Fruit fly (Drosophila melanogaster): Measurements from ENCODE around the gene CG31676.
A peak's percentile ranks its signal among the peaks of the same experiment; 100 is the strongest.

CG31676 gene

DNA sequence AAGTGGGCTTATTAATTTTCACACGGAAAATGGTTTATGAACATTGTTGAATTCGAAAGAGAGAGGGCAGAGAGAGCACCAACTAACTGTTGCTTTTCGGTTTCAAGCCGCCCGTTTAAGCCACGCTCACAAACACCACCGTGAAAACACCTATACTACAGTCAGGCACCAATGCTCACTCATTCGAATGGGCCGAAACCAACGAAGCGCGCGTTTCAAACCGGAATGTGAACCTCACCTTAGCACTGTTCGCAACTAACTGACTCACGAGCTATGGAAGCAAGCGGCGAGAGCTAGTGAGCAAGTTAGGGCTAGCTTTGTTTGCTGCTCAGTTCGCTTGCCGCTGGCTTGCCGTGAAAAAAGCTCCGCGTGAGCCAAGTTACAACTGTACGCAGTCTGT, 46.7 kb upstream of the CG31676 start (continued):
- TF ChIP-seq h (optimal IDR thresholded peaks at IDR 0.05) (no peak), BEAF-32 (GFP tag; optimal IDR thresholded peaks at IDR 0.05) (peak; percentile 31), CG42726 (GFP tag; IDR thresholded peaks at IDR 0.05; ENCODE audit: partially characterized antibody) (peak; percentile 41; the same call in 1 of the 2 replicates), CG7745 (tag; optimal IDR thresholded peaks at IDR 0.05) (no peak), CG15514 (GFP tag; optimal IDR thresholded peaks at IDR 0.05) (peak; percentile 60), Abd-B (GFP tag; optimal IDR thresholded peaks at IDR 0.05) (no peak), ac (GFP tag; optimal IDR thresholded peaks at IDR 0.05) (no peak), CG12071 (GFP tag; optimal IDR thresholded peaks at IDR 0.05) (peak; percentile 30), kay (GFP tag; optimal IDR thresholded peaks at IDR 0.05) (peak; percentile 47), CG10321 (GFP tag; IDR thresholded peaks at IDR 0.05) (no peak), Ets65A (GFP tag) (no peak), Optix (GFP tag; IDR thresholded peaks at IDR 0.05) (no peak), slou (GFP tag; optimal IDR thresholded peaks at IDR 0.05) (no peak), lov (optimal IDR thresholded peaks at IDR 0.05) (no peak), lov (GFP tag; IDR thresholded peaks at IDR 0.05) (no peak), CG6813 (GFP tag; optimal IDR thresholded peaks at IDR 0.05) (no peak), CG12299 (tag; optimal IDR thresholded peaks at IDR 0.05) (peak; percentile 13), YL-1 (GFP tag; optimal IDR thresholded peaks at IDR 0.05) (no peak), CG3847 (GFP tag; IDR thresholded peaks at IDR 0.05) (no peak), CG8290 (GFP tag; optimal IDR thresholded peaks at IDR 0.05) (no peak), CG8290 (tag; optimal IDR thresholded peaks at IDR 0.05) (peak in 1 of 2 experiments; percentile 60), Tbp (GFP tag; optimal IDR thresholded peaks at IDR 0.05) (no peak), CG4282 (GFP tag; optimal IDR thresholded peaks at IDR 0.05) (no peak), E2f2 (GFP tag; IDR thresholded peaks at IDR 0.05) (no peak), Nf-YC (tag; optimal IDR thresholded peaks at IDR 0.05) (no peak), Adf1 (GFP tag; IDR thresholded peaks at IDR 0.05) (no peak; the same call in 1 of the 2 replicates), btn (GFP tag; optimal IDR thresholded peaks at IDR 0.05) (no peak), vnd (GFP tag; IDR thresholded peaks at IDR 0.05; ENCODE audit: partially characterized antibody) (no peak), oc (tag; optimal IDR thresholded peaks at IDR 0.05) (peak; percentile 28), CG6791 (GFP tag; IDR thresholded peaks at IDR 0.05; ENCODE audit: partially characterized antibody) (no peak), Hey (tag; optimal IDR thresholded peaks at IDR 0.05) (no peak), CG10267 (tag; optimal IDR thresholded peaks at IDR 0.05) (no peak), NC2α (GFP tag; optimal IDR thresholded peaks at IDR 0.05) (no peak), D19B (GFP tag; optimal IDR thresholded peaks at IDR 0.05) (no peak), fu2 (GFP tag; optimal IDR thresholded peaks at IDR 0.05) (no peak), CG3726 (GFP tag; IDR thresholded peaks at IDR 0.05) (no peak), CG12391 (tag; optimal IDR thresholded peaks at IDR 0.05) (no peak), Hr51 (GFP tag; optimal IDR thresholded peaks at IDR 0.05) (peak in 1 of 2 experiments; percentile 2), CG11085 (GFP tag; IDR thresholded peaks at IDR 0.05) (no peak), MTF-1 (GFP tag; optimal IDR thresholded peaks at IDR 0.05; ENCODE audit: borderline replicate concordance) (no peak), ind (GFP tag; optimal IDR thresholded peaks at IDR 0.05) (no peak), Spps (tag; optimal IDR thresholded peaks at IDR 0.05) (no peak), Med (GFP tag) (peak; percentile 93), CG10959 (GFP tag; IDR thresholded peaks at IDR 0.05) (no peak), B-H2 (GFP tag; optimal IDR thresholded peaks at IDR 0.05) (peak; percentile 48), Xrp1 (GFP tag; IDR thresholded peaks at IDR 0.05) (no peak), CG10147 (GFP tag; optimal IDR thresholded peaks at IDR 0.05) (no peak), CG17912 (GFP tag; optimal IDR thresholded peaks at IDR 0.05) (no peak), da (GFP tag; optimal IDR thresholded peaks at IDR 0.05) (no peak), CG16813 (GFP tag; IDR thresholded peaks at IDR 0.05; ENCODE audit: partially characterized antibody) (no peak), unpg (GFP tag; optimal IDR thresholded peaks at IDR 0.05) (no peak), gro (GFP tag; optimal IDR thresholded peaks at IDR 0.05) (no peak)

Measured in whole organism, embryonic.